Fruit fly (Drosophila melanogaster) whole organism, embryonic: ENCODE results near the gene Cpr62Ba.

ENCODE experiments used
- Bdp1 ChIP-seq: fragments of 200-800 bp; sonication (Bioruptor generic); optimal IDR thresholded peaks from 3 replicates; lab custom pipeline; 2016; ENCODE audit warnings: missing biosample characterization, missing genetic modification characterization
- CG11085 ChIP-seq: fragments of 200-800 bp; sonication (Bioruptor generic); IDR thresholded peaks from 2 replicates; pipeline ENCODE4 v1.3.6; 2022; ENCODE audit warnings: missing biosample characterization, missing genetic modification characterization
- CG11696 ChIP-seq: fragments of 200-800 bp; sonication (Bioruptor generic); IDR thresholded peaks from 2 replicates; pipeline ENCODE4 v1.3.6; 2022; ENCODE audit warnings: missing biosample characterization, missing genetic modification characterization
- CG13123 ChIP-seq: fragments of 200-800 bp; sonication (Bioruptor generic); optimal IDR thresholded peaks from 2 replicates; lab custom pipeline; 2016; ENCODE audit warnings: missing biosample characterization, missing genetic modification characterization
- CG13624 ChIP-seq: fragments of 200-800 bp; sonication (Bioruptor generic); optimal IDR thresholded peaks from 2 replicates; lab custom pipeline; 2016; ENCODE audit warnings: missing biosample characterization, missing genetic modification characterization
- CG13775 ChIP-seq: fragments of 200-800 bp; sonication (Bioruptor generic); optimal IDR thresholded peaks from 3 replicates; lab custom pipeline; 2017; ENCODE audit warnings: missing biosample characterization, mild to moderate bottlenecking, missing genetic modification characterization
- CG17612 ChIP-seq: fragments of 200-800 bp; sonication (Bioruptor generic); IDR thresholded peaks from 2 replicates; pipeline ENCODE4 v1.3.6; 2022; ENCODE audit warnings: missing biosample characterization, missing genetic modification characterization
- CG17829 ChIP-seq: fragments of 200-800 bp; optimal IDR thresholded peaks from 2 replicates; lab custom pipeline; 2019; ENCODE audit warnings: missing biosample characterization, mild to moderate bottlenecking, missing genetic modification characterization, moderate library complexity
- CG2202 ChIP-seq: fragments of 200-800 bp; sonication (Bioruptor generic); optimal IDR thresholded peaks from 2 replicates; lab custom pipeline; 2018; ENCODE audit warnings: missing biosample characterization, mild to moderate bottlenecking, missing genetic modification characterization
- CG32772 ChIP-seq: fragments of 200-800 bp; sonication (Bioruptor generic); IDR thresholded peaks from 2 replicates; pipeline ENCODE4 v1.3.6; 2022; ENCODE audit warnings: missing biosample characterization, missing genetic modification characterization
- CG34376 ChIP-seq: fragments of 200-800 bp; sonication (Bioruptor generic); optimal IDR thresholded peaks from 2 replicates; lab custom pipeline; 2018; ENCODE audit warnings: missing biosample characterization, mild to moderate bottlenecking, missing genetic modification characterization
- CG4282 ChIP-seq: fragments of 200-800 bp; sonication (Bioruptor generic); optimal IDR thresholded peaks from 2 replicates; lab custom pipeline; 2016; ENCODE audit warnings: missing biosample characterization, missing genetic modification characterization
- CG6654 ChIP-seq: fragments of 200-800 bp; sonication (Bioruptor generic); optimal IDR thresholded peaks from 2 replicates; lab custom pipeline; 2017; ENCODE audit warnings: missing biosample characterization, mild to moderate bottlenecking, missing genetic modification characterization
- CG6765 ChIP-seq: fragments of 200-800 bp; sonication (Bioruptor generic); optimal IDR thresholded peaks from 3 replicates; lab custom pipeline; 2017; ENCODE audit warnings: missing biosample characterization, mild to moderate bottlenecking, missing genetic modification characterization
- CG9932 ChIP-seq: fragments of 200-800 bp; sonication (Bioruptor generic); IDR thresholded peaks from 2 replicates; pipeline ENCODE4 v1.3.6; 2022; ENCODE audit warnings: missing biosample characterization, missing genetic modification characterization
- Dad ChIP-seq: fragments of 200-800 bp; sonication (Bioruptor generic); optimal IDR thresholded peaks from 3 replicates; lab custom pipeline; 2016; ENCODE audit warnings: missing biosample characterization, missing genetic modification characterization
- Ets65A ChIP-seq: fragments of 200-800 bp; sonication (Bioruptor generic); peaks from one replicate; lab custom pipeline; 2016; ENCODE audit warnings: missing biosample characterization, missing genetic modification characterization
- Fer3 ChIP-seq: fragments of 200-800 bp; sonication (Bioruptor generic); optimal IDR thresholded peaks from 2 replicates; lab custom pipeline; 2018; ENCODE audit warnings: missing biosample characterization, mild to moderate bottlenecking, missing genetic modification characterization, moderate library complexity
- H15 ChIP-seq: fragments of 200-800 bp; sonication (Bioruptor generic); IDR thresholded peaks from 3 replicates; pipeline ENCODE4 v1.3.6; 2022; ENCODE audit warnings: missing biosample characterization, missing genetic modification characterization
- HLH54F ChIP-seq: fragments of 200-800 bp; sonication (Bioruptor generic); optimal IDR thresholded peaks from 3 replicates; lab custom pipeline; 2016; ENCODE audit warnings: missing biosample characterization, missing genetic modification characterization
- Hmr ChIP-seq: fragments of 200-800 bp; sonication (Bioruptor generic); optimal IDR thresholded peaks from 3 replicates; lab custom pipeline; 2017; ENCODE audit warnings: mild to moderate bottlenecking, missing biosample characterization, missing genetic modification reagents, missing genetic modification characterization
- Jarid2 ChIP-seq: fragments of 200-800 bp; sonication (Bioruptor generic); optimal IDR thresholded peaks from 3 replicates; lab custom pipeline; 2017; ENCODE audit warnings: mild to moderate bottlenecking, missing biosample characterization, missing genetic modification reagents, missing genetic modification characterization
- Lim3 ChIP-seq: fragments of 200-800 bp; sonication (Bioruptor generic); IDR thresholded peaks from 2 replicates; pipeline ENCODE4 v1.3.6; 2022; ENCODE audit warnings: missing biosample characterization, missing genetic modification characterization
- Mad ChIP-seq: fragments of 200-800 bp; sonication (Bioruptor generic); optimal IDR thresholded peaks from 2 replicates; lab custom pipeline; 2016; ENCODE audit warnings: missing biosample characterization, missing genetic modification characterization
- NC2α ChIP-seq: fragments of 200-800 bp; sonication (Bioruptor generic); optimal IDR thresholded peaks from 2 replicates; lab custom pipeline; 2016; ENCODE audit warnings: missing biosample characterization, missing genetic modification characterization
- Nf-YC ChIP-seq: fragments of 200-800 bp; optimal IDR thresholded peaks from 3 replicates; lab custom pipeline; 2019; ENCODE audit warnings: missing biosample characterization, mild to moderate bottlenecking, missing genetic modification characterization, moderate library complexity
- Trl ChIP-seq, 3 experiments: fragments of >200 bp in 2 of 3; fragments of 200-800 bp in 1 of 3; sonication (Bioruptor generic) in 1 of 3; optimal IDR thresholded peaks; 2 replicates in 1 of 3; 3 replicates in 2 of 3; lab custom pipeline; 2016 to 2017; ENCODE audit warnings: missing biosample characterization in 1 of 3, missing genetic modification characterization in 1 of 3
- Usf ChIP-seq: fragments of 200-800 bp; sonication (Bioruptor generic); optimal IDR thresholded peaks from 2 replicates; lab custom pipeline; 2017; ENCODE audit warnings: missing genotype, missing biosample characterization, missing genetic modification characterization
- ash1 ChIP-seq: fragments of 200-800 bp; sonication (Bioruptor generic); optimal IDR thresholded peaks from 2 replicates; lab custom pipeline; 2018; ENCODE audit warnings: missing biosample characterization, mild to moderate bottlenecking, missing genetic modification characterization
- br ChIP-seq: fragments of >200 bp; optimal IDR thresholded peaks from 2 replicates; lab custom pipeline; 2017
- cwo ChIP-seq: fragments of 200-800 bp; sonication (Bioruptor generic); optimal IDR thresholded peaks from 3 replicates; lab custom pipeline; 2017; ENCODE audit warnings: missing biosample characterization, missing genetic modification characterization, mild to moderate bottlenecking, moderate library complexity, missing genetic modification reagents
- dati ChIP-seq: fragments of 200-800 bp; sonication (Bioruptor generic); IDR thresholded peaks from 2 replicates; pipeline ENCODE4 v1.3.6; 2022; ENCODE audit warnings: missing biosample characterization, missing genetic modification characterization
- fru ChIP-seq: fragments of >200 bp; optimal IDR thresholded peaks from 2 replicates; lab custom pipeline; 2017
- gem ChIP-seq: fragments of 200-800 bp; sonication (Bioruptor generic); optimal IDR thresholded peaks from 2 replicates; lab custom pipeline; 2019; ENCODE audit warnings: missing biosample characterization, mild to moderate bottlenecking, missing genetic modification characterization, moderate library complexity
- gro ChIP-seq: fragments of 200-800 bp; sonication (Bioruptor generic); optimal IDR thresholded peaks from 2 replicates; lab custom pipeline; 2016; ENCODE audit warnings: missing biosample characterization, missing genetic modification characterization
- kay ChIP-seq: fragments of 200-800 bp; sonication (Bioruptor generic); optimal IDR thresholded peaks from 2 replicates; lab custom pipeline; 2016; ENCODE audit warnings: missing biosample characterization, missing genetic modification characterization
- mam ChIP-seq: fragments of 200-800 bp; sonication (Bioruptor generic); optimal IDR thresholded peaks from 3 replicates; lab custom pipeline; 2016; ENCODE audit warnings: missing biosample characterization, missing genetic modification characterization
- nerfin-1 ChIP-seq: fragments of 200-800 bp; sonication (Bioruptor generic); optimal IDR thresholded peaks from 3 replicates; lab custom pipeline; 2019; ENCODE audit warnings: missing biosample characterization, mild to moderate bottlenecking, missing genetic modification characterization, moderate library complexity
- pan ChIP-seq, 4 experiments: fragments of >200 bp in 3 of 4; fragments of 200-800 bp in 1 of 4; sonication (Bioruptor generic) in 1 of 4; optimal IDR thresholded peaks in 3 of 4; IDR thresholded peaks in 1 of 4; 2 replicates each; pipeline versions ENCODE4 v1.3.6 to Lab custom; 2017 to 2022; ENCODE audit warnings: missing biosample characterization in 2 of 4, missing genetic modification characterization in 2 of 4, mixed read lengths in 1 of 4
- pb ChIP-seq: fragments of 200-800 bp; sonication (Bioruptor generic); optimal IDR thresholded peaks from 3 replicates; lab custom pipeline; 2016; ENCODE audit warnings: missing biosample characterization, missing genetic modification characterization
- phol ChIP-seq: fragments of 200-800 bp; sonication (Bioruptor generic); optimal IDR thresholded peaks from 3 replicates; lab custom pipeline; 2018; ENCODE audit warnings: missing biosample characterization, mild to moderate bottlenecking, missing genetic modification characterization, moderate library complexity
- sim ChIP-seq: fragments of 200-800 bp; sonication (Bioruptor generic); IDR thresholded peaks from 2 replicates; pipeline ENCODE4 v1.3.6; 2022; ENCODE audit warnings: missing biosample characterization, missing genetic modification characterization
- sob ChIP-seq: fragments of 200-800 bp; sonication (Bioruptor generic); IDR thresholded peaks from 2 replicates; pipeline ENCODE4 v1.3.6; 2022; ENCODE audit warnings: missing biosample characterization, missing genetic modification characterization
- sr ChIP-seq: fragments of 200-800 bp; sonication (Bioruptor generic); IDR thresholded peaks from 3 replicates; pipeline ENCODE4 v1.3.6; 2022; ENCODE audit warnings: missing biosample characterization, missing genetic modification characterization
- tio ChIP-seq: fragments of 200-800 bp; sonication (Bioruptor generic); optimal IDR thresholded peaks from 2 replicates; lab custom pipeline; 2017; ENCODE audit warnings: missing biosample characterization, missing genetic modification characterization, inconsistent platforms
- toy ChIP-seq: fragments of 200-800 bp; sonication (Bioruptor generic); IDR thresholded peaks from 2 replicates; pipeline ENCODE4 v1.3.6; 2022; ENCODE audit warnings: missing biosample characterization, missing genetic modification characterization
- tup ChIP-seq: fragments of 200-800 bp; sonication (Bioruptor generic); optimal IDR thresholded peaks from 2 replicates; lab custom pipeline; 2016; ENCODE audit warnings: missing biosample characterization, mild to moderate bottlenecking, missing genetic modification characterization, moderate library complexity
- usp ChIP-seq: fragments of >200 bp; optimal IDR thresholded peaks from 2 replicates; lab custom pipeline; 2017; ENCODE audit warnings: missing biosample characterization, missing genetic modification characterization
- zen ChIP-seq: fragments of 200-800 bp; sonication (Bioruptor generic); optimal IDR thresholded peaks from 3 replicates; lab custom pipeline; 2018; ENCODE audit warnings: missing biosample characterization, mild to moderate bottlenecking, missing genetic modification characterization, moderate library complexity

The Cpr62Ba gene

DNA sequence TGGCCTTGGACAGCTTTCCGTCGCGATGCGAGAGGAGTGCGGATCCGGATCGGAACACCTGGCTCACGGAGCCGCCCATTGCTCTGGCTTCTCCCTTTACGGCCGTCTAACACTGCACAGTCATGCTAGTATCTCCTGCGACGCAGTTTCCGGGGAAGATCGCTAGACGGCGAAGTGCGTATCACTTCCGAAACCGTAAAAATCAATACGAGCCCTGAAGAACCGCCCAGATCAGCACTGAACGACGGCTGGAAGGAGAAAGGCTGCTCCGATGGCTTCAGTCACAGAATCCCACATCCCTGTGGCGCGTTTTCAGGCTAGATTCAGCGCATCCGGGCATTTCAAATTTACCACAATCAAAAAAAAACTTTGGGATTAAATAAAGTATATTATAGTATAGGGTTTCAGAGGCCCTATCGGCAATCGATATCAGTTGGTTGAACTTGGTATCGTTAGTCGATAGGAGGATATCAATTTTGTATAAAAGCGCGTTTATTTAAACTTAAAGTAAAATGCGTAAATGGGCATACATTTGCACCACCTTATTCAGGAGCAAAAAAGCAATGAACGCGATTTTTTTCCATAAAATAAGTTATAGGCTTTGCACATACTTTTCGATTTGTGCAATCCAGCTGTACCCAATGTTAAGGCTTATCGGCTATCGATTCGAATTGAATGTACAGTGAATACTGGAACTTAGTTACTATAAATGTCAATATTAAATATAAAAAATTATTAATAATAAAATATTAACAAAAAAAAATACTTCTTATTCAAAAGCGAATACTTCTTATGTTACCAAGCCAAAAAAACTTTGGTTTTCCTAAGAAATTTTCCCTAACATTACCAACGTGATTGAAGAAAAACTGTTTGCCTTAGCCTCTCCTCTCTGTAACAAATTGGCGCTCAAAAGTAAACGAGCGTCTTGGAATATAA is 56.6 kb downstream of the Cpr62Ba start, which contains the start of the genes CG13933 and PolD2 (continued):
- TF ChIP-seq CG2202 (tag; lab: Kevin White, UChicago) (peak; percentile 96), CG17612 (GFP tag; lab: Robert Waterston, UW) (peak; percentile 95), tup (peak; percentile 90), nerfin-1 (tag; lab: Kevin White, UChicago) (no peak), kay (GFP tag; lab: Kevin White, UChicago) (peak; percentile 93), sr (peak; percentile 48; the same call in 1 of the 3 replicates), Ets65A (GFP tag; lab: Kevin White, UChicago) (peak; percentile 97), Fer3 (peak; percentile 89), ash1 (no peak), CG32772 (GFP tag; lab: Robert Waterston, UW) (peak; percentile 98), Bdp1 (GFP tag; lab: Kevin White, UChicago) (peak; percentile 63), phol (peak; percentile 88), gem (tag; lab: Kevin White, UChicago) (peak; percentile 99), mam (GFP tag; lab: Kevin White, UChicago) (peak; percentile 71), CG11085 (GFP tag; lab: Robert Waterston, UW) (peak; percentile 96), CG11696 (GFP tag; lab: Robert Waterston, UW) (peak; percentile 75), Nf-YC (tag; lab: Kevin White, UChicago) (no peak), Trl (optimal IDR thresholded peaks at IDR 0.05; lab: Kevin White, UChicago) (no peak), Trl (GFP tag; optimal IDR thresholded peaks at IDR 0.05; lab: Kevin White, UChicago) (peak; percentile 64), usp (GFP tag; lab: Kevin White, UChicago) (no peak), CG4282 (peak; percentile 0), Usf (GFP tag; lab: Kevin White, UChicago) (peak; percentile 94), CG17829 (tag; lab: Kevin White, UChicago) (peak; percentile 97), NC2α (GFP tag; lab: Kevin White, UChicago) (peak; percentile 44), H15 (GFP tag; lab: Robert Waterston, UW) (peak; percentile 96), Jarid2 (GFP tag; lab: Kevin White, UChicago) (no peak), fru (no peak), br (lab: Kevin White, UChicago) (no peak), CG9932 (GFP tag; lab: Robert Waterston, UW) (peak; percentile 99), CG13775 (GFP tag; lab: Kevin White, UChicago) (peak; percentile 96), CG13624 (GFP tag; lab: Kevin White, UChicago) (no peak), sob (GFP tag; lab: Robert Waterston, UW) (peak; percentile 99), sim (GFP tag; lab: Robert Waterston, UW) (peak; percentile 65; the same call in 1 of the 2 replicates), Dad (no peak), Lim3 (GFP tag; lab: Robert Waterston, UW) (peak; percentile 95), Mad (peak; percentile 85), zen (tag; lab: Kevin White, UChicago) (peak; percentile 87), gro (no peak), pb (GFP tag; lab: Kevin White, UChicago) (no peak), cwo (GFP tag; lab: Kevin White, UChicago) (peak; percentile 77), CG6765 (GFP tag; lab: Kevin White, UChicago) (peak; percentile 74), CG34376 (GFP tag; lab: Kevin White, UChicago) (no peak), toy (GFP tag; lab: Robert Waterston, UW) (peak; percentile 82), HLH54F (GFP tag; lab: Kevin White, UChicago) (peak; percentile 76), tio (GFP tag; lab: Kevin White, UChicago) (no peak), pan (optimal IDR thresholded peaks at IDR 0.05; lab: Kevin White, UChicago) (no peak), pan (GFP tag; optimal IDR thresholded peaks at IDR 0.05 in 1 of 2, IDR thresholded peaks at IDR 0.05 in 1 of 2) (peak in 1 of 2 experiments; percentile 96), CG6654 (GFP tag; lab: Kevin White, UChicago) (peak; percentile 65), dati (GFP tag; lab: Robert Waterston, UW) (peak; percentile 89), Hmr (GFP tag; lab: Kevin White, UChicago) (peak; percentile 96), CG13123 (GFP tag; lab: Kevin White, UChicago) (peak; percentile 94)
